Fruit fly (Drosophila melanogaster) whole organism, pupa: ENCODE data around the gene CG3040.

ENCODE experiments used
- CG10348 ChIP-seq: fragments of 200-800 bp; sonication (Bioruptor generic); IDR thresholded peaks from 2 replicates; pipeline ENCODE4 v1.3.6; 2022; ENCODE audit warnings: missing biosample characterization, missing genetic modification characterization
- CG12605 ChIP-seq: fragments of 200-800 bp; sonication (Bioruptor generic); IDR thresholded peaks from 2 replicates; pipeline ENCODE4 v1.3.6; 2022; ENCODE audit warnings: missing biosample characterization, missing genetic modification characterization
- CG13204 ChIP-seq: fragments of 200-800 bp; sonication (Bioruptor generic); optimal IDR thresholded peaks from 2 replicates; lab custom pipeline; 2018; ENCODE audit warnings: missing biosample characterization, mild to moderate bottlenecking, missing genetic modification characterization, moderate library complexity
- CG14655 ChIP-seq: fragments of 200-800 bp; sonication (Bioruptor generic); optimal IDR thresholded peaks from 3 replicates; lab custom pipeline; 2017; ENCODE audit warnings: mild to moderate bottlenecking, missing biosample characterization, missing genetic modification reagents, missing genetic modification characterization
- CG15710 ChIP-seq: fragments of 200-800 bp; sonication (Bioruptor generic); optimal IDR thresholded peaks from 2 replicates; lab custom pipeline; 2018; ENCODE audit warnings: missing biosample characterization, mild to moderate bottlenecking, missing genetic modification characterization, moderate library complexity
- CG17806 ChIP-seq: fragments of 200-800 bp; sonication (Bioruptor generic); optimal IDR thresholded peaks from 2 replicates; lab custom pipeline; 2018; ENCODE audit warnings: missing biosample characterization, mild to moderate bottlenecking, missing genetic modification characterization, moderate library complexity
- CG32121 ChIP-seq: fragments of 200-800 bp; sonication (Bioruptor generic); IDR thresholded peaks from 2 replicates; pipeline ENCODE4 v1.3.6; 2022; ENCODE audit warnings: missing biosample characterization, missing genetic modification characterization
- CG34367 ChIP-seq: fragments of 200-800 bp; sonication (Bioruptor generic); optimal IDR thresholded peaks from 2 replicates; lab custom pipeline; 2018; ENCODE audit warnings: missing biosample characterization, mild to moderate bottlenecking, missing genetic modification characterization
- CG4496 ChIP-seq: fragments of 200-800 bp; sonication (Bioruptor generic); IDR thresholded peaks from 3 replicates; pipeline ENCODE4 v1.3.6; 2022; ENCODE audit warnings: missing biosample characterization, missing genetic modification characterization
- CG8159 ChIP-seq: fragments of 200-800 bp; sonication (Bioruptor generic); optimal IDR thresholded peaks from 3 replicates; lab custom pipeline; 2018; ENCODE audit warnings: missing biosample characterization, mild to moderate bottlenecking, missing genetic modification characterization, moderate library complexity
- CG8301 ChIP-seq: fragments of 200-800 bp; sonication (Bioruptor generic); optimal IDR thresholded peaks from 2 replicates; lab custom pipeline; 2018; ENCODE audit warnings: missing biosample characterization, mild to moderate bottlenecking, missing genetic modification characterization
- CG9948 ChIP-seq: fragments of 200-800 bp; sonication (Bioruptor generic); optimal IDR thresholded peaks from 2 replicates; lab custom pipeline; 2018; ENCODE audit warnings: missing biosample characterization, mild to moderate bottlenecking, missing genetic modification characterization, moderate library complexity
- EcR ChIP-seq: fragments of 200-800 bp; sonication (Bioruptor generic); optimal IDR thresholded peaks from 3 replicates; lab custom pipeline; 2019; ENCODE audit warnings: missing biosample characterization, missing genetic modification characterization, mild to moderate bottlenecking, moderate library complexity, missing genetic modification reagents
- Ets98B ChIP-seq: fragments of 200-800 bp; sonication (Bioruptor generic); IDR thresholded peaks from 2 replicates; pipeline ENCODE4 v1.3.6; 2022; ENCODE audit warnings: missing biosample characterization, missing genetic modification characterization
- Pif1A ChIP-seq: fragments of 200-800 bp; sonication (Bioruptor generic); optimal IDR thresholded peaks from 3 replicates; lab custom pipeline; 2016; ENCODE audit warnings: missing biosample characterization, missing genetic modification characterization
- Pif1B ChIP-seq: fragments of 200-800 bp; sonication (Bioruptor generic); optimal IDR thresholded peaks from 3 replicates; lab custom pipeline; 2016; ENCODE audit warnings: missing biosample characterization, missing genetic modification characterization
- Snoo ChIP-seq: fragments of 200-800 bp; sonication (Bioruptor generic); optimal IDR thresholded peaks from 3 replicates; lab custom pipeline; 2017; ENCODE audit warnings: missing biosample characterization, mild to moderate bottlenecking, missing genetic modification characterization, inconsistent platforms
- fd96Ca ChIP-seq: fragments of 200-800 bp; sonication (Bioruptor generic); IDR thresholded peaks from 3 replicates; pipeline ENCODE4 v1.3.6; 2022; ENCODE audit warnings: missing biosample characterization, missing genetic modification characterization
- gl ChIP-seq: fragments of 200-800 bp; sonication (Bioruptor generic); optimal IDR thresholded peaks from 2 replicates; lab custom pipeline; 2018; ENCODE audit warnings: missing biosample characterization, mild to moderate bottlenecking, missing genetic modification characterization
- rn ChIP-seq: fragments of 200-800 bp; sonication (Bioruptor generic); IDR thresholded peaks from 2 replicates; pipeline ENCODE4 v1.3.6; 2022; ENCODE audit warnings: missing biosample characterization, missing genetic modification characterization

CG3040 gene

DNA sequence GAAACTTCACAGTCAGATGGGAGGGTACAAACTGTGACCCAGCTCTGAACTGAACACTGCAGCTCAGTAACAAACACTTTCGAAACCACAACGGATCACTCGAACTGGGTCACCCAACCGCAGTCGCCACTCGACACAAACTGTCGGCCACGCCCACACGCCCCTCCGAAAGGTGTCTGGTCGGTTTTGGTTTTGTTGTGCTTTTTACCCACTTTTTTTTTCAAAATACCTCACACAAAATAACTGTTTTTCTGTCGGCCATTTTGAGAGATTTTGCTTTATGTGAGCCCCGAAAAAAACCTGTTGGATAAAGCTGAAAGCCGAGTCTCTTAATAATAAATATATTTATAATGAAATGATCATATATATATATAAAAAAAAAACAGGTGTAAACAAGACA lies 18.1 kb upstream of the CG3040 start, which contains the start of gene ogre:
Gene ogre, minus strand, starts transcription at position 33 of the 400 bp plus-strand sequence.
- TF ChIP-seq CG8301 (no peak), CG4496 (GFP tag; lab: Robert Waterston, UW) (peak; percentile 39; the same call in 1 of the 3 replicates), rn (GFP tag; lab: Robert Waterston, UW) (no peak), CG10348 (GFP tag; lab: Robert Waterston, UW) (no peak), Snoo (tag; lab: Kevin White, UChicago) (peak; percentile 29), EcR (GFP tag; lab: Kevin White, UChicago) (peak; percentile 46)
- TF ChIP-seq, all 21 proteins: peak for 3

- TF ChIP-seq Snoo (tag; lab: Kevin White, UChicago) (peak; percentile 20), CG14655 (GFP tag; lab: Kevin White, UChicago) (peak; percentile 38), CG8301 (peak; percentile 22), gl (tag; lab: Kevin White, UChicago) (no peak)
These were observed 16.9 kb upstream of the CG3040 start for dm6 chrX:6990105-6990504.

DNA sequence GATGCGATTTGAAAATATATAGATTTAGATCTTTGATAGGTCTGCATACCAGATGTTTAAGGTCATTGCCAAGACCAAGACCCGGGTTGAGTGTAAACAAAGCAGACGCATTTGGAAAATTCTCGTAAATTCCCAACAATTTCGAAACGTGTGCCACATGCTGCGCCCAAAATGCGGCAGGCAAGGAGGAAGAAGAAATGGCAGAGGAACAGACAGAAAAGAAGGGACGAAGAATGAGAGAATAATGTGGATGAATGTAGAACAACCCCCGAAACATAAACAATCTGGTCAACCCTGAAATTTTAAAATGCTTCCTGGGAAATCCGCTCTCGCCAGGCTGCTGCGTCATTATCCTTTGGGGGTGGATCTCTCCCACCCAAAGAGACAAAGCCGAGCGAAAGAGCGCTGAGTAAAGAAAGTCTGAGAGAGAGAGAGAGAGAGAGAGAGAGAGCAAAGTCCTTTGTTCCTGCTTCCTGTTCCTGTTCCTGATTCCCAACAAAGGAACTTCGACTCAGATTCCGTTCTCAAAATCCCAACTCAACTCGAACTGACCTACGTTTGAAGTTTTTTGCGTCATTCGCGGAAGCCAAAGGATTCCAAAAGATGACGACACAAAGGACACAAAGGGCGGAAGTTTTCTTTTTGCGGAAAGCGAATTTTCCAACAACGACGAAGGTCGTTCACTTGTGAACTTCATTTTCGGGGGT lies 15.6 kb upstream of the CG3040 start:
- TF ChIP-seq CG4496 (GFP tag; lab: Robert Waterston, UW) = no peak
- TF ChIP-seq CG12605 = no peak
- TF ChIP-seq CG9948 (tag; lab: Kevin White, UChicago) = no peak
- no peak for TF ChIP-seq Ets98B (GFP tag; lab: Robert Waterston, UW)
- TF ChIP-seq CG10348 (GFP tag; lab: Robert Waterston, UW) = no peak
- no peak for TF ChIP-seq CG13204
- TF ChIP-seq gl (tag; lab: Kevin White, UChicago) = no peak
- TF ChIP-seq CG32121 (GFP tag; lab: Robert Waterston, UW) = no peak
- no peak for TF ChIP-seq Pif1A (GFP tag; lab: Kevin White, UChicago)
- no peak for TF ChIP-seq CG34367 (tag; lab: Kevin White, UChicago)
- no peak for TF ChIP-seq rn (GFP tag; lab: Robert Waterston, UW)
- no peak for TF ChIP-seq CG8159 (tag; lab: Kevin White, UChicago)
- no peak for TF ChIP-seq CG17806 (tag; lab: Kevin White, UChicago)
- no peak for TF ChIP-seq fd96Ca
- TF ChIP-seq, all 21 proteins: peak for 0

dm6 chrX:6988082-6988481 lies 14.9 kb upstream of the CG3040 start:
- TF ChIP-seq CG4496 (GFP tag; lab: Robert Waterston, UW) (no peak), CG32121 (GFP tag; lab: Robert Waterston, UW) (no peak), CG14655 (GFP tag; lab: Kevin White, UChicago) (peak; percentile 19), CG8301 (no peak), CG12605 (peak; percentile 25; the same call in 1 of the 2 replicates)

DNA sequence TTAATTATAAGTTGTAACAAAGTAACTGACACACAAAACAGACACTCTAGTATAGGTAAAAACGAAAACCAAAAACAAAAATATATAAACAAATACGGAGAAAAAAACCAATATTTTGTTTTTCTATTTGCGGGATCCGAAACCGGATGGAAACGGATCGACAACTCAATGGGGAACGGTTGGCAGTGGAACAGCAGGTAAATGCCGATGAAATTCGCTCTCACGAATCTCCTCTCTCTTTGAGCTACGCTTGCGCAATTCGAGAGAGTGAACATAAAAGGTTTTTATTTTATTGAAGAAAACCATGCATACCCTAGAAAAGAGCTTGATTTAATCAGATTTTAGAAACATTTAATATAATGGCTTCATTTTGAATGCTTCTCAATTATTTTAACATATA lies 13.9 kb upstream of the CG3040 start:
- TF ChIP-seq CG15710 (tag; lab: Kevin White, UChicago) = no peak
- TF ChIP-seq fd96Ca = no peak
- no peak for TF ChIP-seq CG8159 (tag; lab: Kevin White, UChicago)
- no peak for TF ChIP-seq CG14655 (GFP tag; lab: Kevin White, UChicago)
- TF ChIP-seq CG4496 (GFP tag; lab: Robert Waterston, UW) = no peak
- no peak for TF ChIP-seq CG12605
- TF ChIP-seq CG10348 (GFP tag; lab: Robert Waterston, UW) = no peak
- TF ChIP-seq Pif1A (GFP tag; lab: Kevin White, UChicago) = no peak

dm6 chrX:6985980-6986827 lies 13.0 kb upstream of the CG3040 start, which contains the start of gene bou:
bou (plus strand) TSS chrX:6986486.
- no peak for TF ChIP-seq CG17806 (tag; lab: Kevin White, UChicago)
- TF ChIP-seq Pif1B (GFP tag; lab: Kevin White, UChicago) = no peak
- peak; percentile 10 for TF ChIP-seq CG8159 (tag; lab: Kevin White, UChicago)
- no peak for TF ChIP-seq Pif1A (GFP tag; lab: Kevin White, UChicago)
- TF ChIP-seq CG14655 (GFP tag; lab: Kevin White, UChicago) = peak; percentile 24
- TF ChIP-seq CG12605 = no peak
- TF ChIP-seq CG4496 (GFP tag; lab: Robert Waterston, UW) = no peak
- no peak for TF ChIP-seq CG15710 (tag; lab: Kevin White, UChicago)
- no peak for TF ChIP-seq CG13204
